Fruit fly (Drosophila melanogaster) whole organism, embryonic: ENCODE results near the gene qm.

Experiments used
- Atf3 ChIP-seq: fragments of 200-800 bp; sonication (Bioruptor generic); optimal IDR thresholded peaks from 3 replicates; lab custom pipeline; 2016; ENCODE audit warnings: missing biosample characterization, missing genetic modification characterization
- Blimp-1 ChIP-seq: fragments of 200-800 bp; sonication (Bioruptor generic); optimal IDR thresholded peaks from 3 replicates; lab custom pipeline; 2018; ENCODE audit warnings: missing biosample characterization, missing genetic modification characterization, mild to moderate bottlenecking, moderate library complexity, missing genetic modification reagents
- Bteb2 ChIP-seq: fragments of 200-800 bp; sonication (Bioruptor generic); optimal IDR thresholded peaks from 2 replicates; lab custom pipeline; 2016; ENCODE audit warnings: missing biosample characterization, missing genetic modification characterization
- CG10209 ChIP-seq: fragments of 200-800 bp; sonication (Bioruptor generic); optimal IDR thresholded peaks from 3 replicates; lab custom pipeline; 2017; ENCODE audit warnings: missing biosample characterization, mild to moderate bottlenecking, missing genetic modification characterization, missing genetic modification reagents
- CG10267 ChIP-seq: fragments of 200-800 bp; sonication (Bioruptor generic); optimal IDR thresholded peaks from 2 replicates; lab custom pipeline; 2018; ENCODE audit warnings: missing biosample characterization, mild to moderate bottlenecking, missing genetic modification characterization, moderate library complexity
- CG12071 ChIP-seq: fragments of 200-800 bp; sonication (Bioruptor generic); optimal IDR thresholded peaks from 3 replicates; lab custom pipeline; 2018; ENCODE audit warnings: missing biosample characterization, mild to moderate bottlenecking, missing genetic modification characterization
- CG12104 ChIP-seq: fragments of 200-800 bp; sonication (Bioruptor generic); optimal IDR thresholded peaks from 3 replicates; lab custom pipeline; 2016; ENCODE audit warnings: missing biosample characterization, missing genetic modification characterization
- CG14667 ChIP-seq: fragments of 200-800 bp; sonication (Bioruptor generic); IDR thresholded peaks from 2 replicates; pipeline ENCODE4 v1.3.6; 2022; ENCODE audit warnings: missing biosample characterization, missing genetic modification characterization
- CG14860 ChIP-seq: fragments of 200-800 bp; sonication (Bioruptor generic); IDR thresholded peaks from 3 replicates; pipeline ENCODE4 v1.3.6; 2022; ENCODE audit warnings: missing biosample characterization, missing genetic modification characterization; ENCODE audit not compliant: partially characterized antibody
- CG15269 ChIP-seq: fragments of 200-800 bp; sonication (Bioruptor generic); optimal IDR thresholded peaks from 2 replicates; lab custom pipeline; 2018; ENCODE audit warnings: missing biosample characterization, mild to moderate bottlenecking, missing genetic modification characterization, moderate library complexity
- CG15696 ChIP-seq: fragments of 200-800 bp; sonication (Bioruptor generic); optimal IDR thresholded peaks from 2 replicates; lab custom pipeline; 2019; ENCODE audit warnings: missing biosample characterization, mild to moderate bottlenecking, missing genetic modification characterization, moderate library complexity
- CG2120 ChIP-seq: fragments of 200-800 bp; sonication (Bioruptor generic); optimal IDR thresholded peaks from 3 replicates; lab custom pipeline; 2016; ENCODE audit warnings: missing biosample characterization, missing genetic modification characterization
- CG30403 ChIP-seq: fragments of 200-800 bp; sonication (Bioruptor generic); optimal IDR thresholded peaks from 3 replicates; lab custom pipeline; 2016; ENCODE audit warnings: missing biosample characterization, missing genetic modification characterization
- CG34376 ChIP-seq: fragments of 200-800 bp; sonication (Bioruptor generic); optimal IDR thresholded peaks from 2 replicates; lab custom pipeline; 2018; ENCODE audit warnings: missing biosample characterization, mild to moderate bottlenecking, missing genetic modification characterization
- CG5245 ChIP-seq: fragments of 200-800 bp; sonication (Bioruptor generic); optimal IDR thresholded peaks from 3 replicates; lab custom pipeline; 2016; ENCODE audit warnings: missing biosample characterization, missing genetic modification characterization
- CG8478 ChIP-seq: fragments of >200 bp; optimal IDR thresholded peaks from 2 replicates; lab custom pipeline; 2018
- CoRest ChIP-seq: fragments of 200-800 bp; sonication (Bioruptor generic); optimal IDR thresholded peaks from 3 replicates; lab custom pipeline; 2018; ENCODE audit warnings: missing biosample characterization, mild to moderate bottlenecking, missing genetic modification characterization, moderate library complexity
- Dbx ChIP-seq: fragments of 200-800 bp; sonication (Bioruptor generic); IDR thresholded peaks from 3 replicates; pipeline ENCODE4 v1.3.6; 2022; ENCODE audit warnings: missing biosample characterization, missing genetic modification characterization
- Dip2 ChIP-seq: fragments of 200-800 bp; sonication (Bioruptor generic); IDR thresholded peaks from 2 replicates; pipeline ENCODE4 v1.3.6; 2022; ENCODE audit warnings: missing biosample characterization, missing genetic modification characterization
- ERR ChIP-seq: fragments of 200-800 bp; sonication (Bioruptor generic); optimal IDR thresholded peaks from 2 replicates; lab custom pipeline; 2016; ENCODE audit warnings: missing biosample characterization, missing genetic modification characterization
- Eip74EF ChIP-seq, 2 experiments: fragments of 200-800 bp in 1 of 2; fragments of >200 bp in 1 of 2; sonication (Bioruptor generic) in 1 of 2; optimal IDR thresholded peaks; 2 replicates each; lab custom pipeline; 2017 to 2019; ENCODE audit warnings: missing biosample characterization in 2 of 2, missing genetic modification characterization in 2 of 2, mild to moderate bottlenecking in 1 of 2, moderate library complexity in 1 of 2
- HLHmδ ChIP-seq: fragments of 200-800 bp; sonication (Bioruptor generic); optimal IDR thresholded peaks from 2 replicates; lab custom pipeline; 2018; ENCODE audit warnings: missing biosample characterization, mild to moderate bottlenecking, missing genetic modification characterization, moderate library complexity
- Mrtf ChIP-seq: fragments of 200-800 bp; sonication (Bioruptor generic); IDR thresholded peaks from 3 replicates; pipeline ENCODE4 v1.3.6; 2022; ENCODE audit warnings: missing biosample characterization, missing genetic modification characterization
- Myb ChIP-seq: fragments of 200-800 bp; sonication (Bioruptor generic); optimal IDR thresholded peaks from 2 replicates; lab custom pipeline; 2016; ENCODE audit warnings: missing biosample characterization, missing genetic modification characterization
- Optix ChIP-seq: fragments of 200-800 bp; sonication (Bioruptor generic); IDR thresholded peaks from 3 replicates; pipeline ENCODE4 v1.3.6; 2022; ENCODE audit warnings: missing biosample characterization, missing genetic modification characterization
- Stat92E ChIP-seq, 3 experiments: fragments of >200 bp in 2 of 3; fragments of 200-800 bp in 1 of 3; sonication (Bioruptor generic) in 1 of 3; optimal IDR thresholded peaks; 2 replicates each; lab custom pipeline; 2017 to 2019; ENCODE audit warnings: missing biosample characterization in 3 of 3, missing genetic modification characterization in 3 of 3, mild to moderate bottlenecking in 1 of 3, moderate library complexity in 1 of 3
- Trl ChIP-seq, 3 experiments: fragments of >200 bp in 2 of 3; fragments of 200-800 bp in 1 of 3; sonication (Bioruptor generic) in 1 of 3; optimal IDR thresholded peaks; 2 replicates in 1 of 3; 3 replicates in 2 of 3; lab custom pipeline; 2016 to 2017; ENCODE audit warnings: missing biosample characterization in 1 of 3, missing genetic modification characterization in 1 of 3
- Vsx1 ChIP-seq: fragments of 200-800 bp; sonication (Bioruptor generic); optimal IDR thresholded peaks from 2 replicates; lab custom pipeline; 2017; ENCODE audit warnings: missing biosample characterization, mild to moderate bottlenecking, missing genetic modification characterization, missing genetic modification reagents
- ab ChIP-seq: fragments of 200-800 bp; sonication (Bioruptor generic); optimal IDR thresholded peaks from 2 replicates; lab custom pipeline; 2016; ENCODE audit warnings: missing biosample characterization, missing genetic modification characterization
- ap ChIP-seq: fragments of 200-800 bp; sonication (Bioruptor generic); IDR thresholded peaks from 2 replicates; pipeline ENCODE4 v1.3.6; 2022; ENCODE audit warnings: missing biosample characterization, missing genetic modification characterization
- ara ChIP-seq: fragments of 200-800 bp; sonication (Bioruptor generic); IDR thresholded peaks from 2 replicates; pipeline ENCODE4 v1.3.6; 2022; ENCODE audit warnings: missing biosample characterization, missing genetic modification characterization
- bbx ChIP-seq: fragments of 200-800 bp; sonication (Bioruptor generic); IDR thresholded peaks from 2 replicates; pipeline ENCODE4 v1.3.6; 2022; ENCODE audit warnings: missing biosample characterization, missing genetic modification characterization; ENCODE audit not compliant: partially characterized antibody
- bowl ChIP-seq: fragments of 200-800 bp; sonication (Bioruptor generic); IDR thresholded peaks from 2 replicates; pipeline ENCODE4 v1.3.6; 2022; ENCODE audit warnings: missing biosample characterization, missing genetic modification characterization
- cas ChIP-seq: fragments of 200-800 bp; sonication (Bioruptor generic); IDR thresholded peaks from 2 replicates; pipeline ENCODE4 v1.3.6; 2022; ENCODE audit warnings: missing biosample characterization, missing genetic modification characterization
- chinmo ChIP-seq: fragments of 200-800 bp; sonication (Bioruptor generic); IDR thresholded peaks from 4 replicates; pipeline ENCODE4 v1.3.6; 2022; ENCODE audit warnings: missing biosample characterization, missing genetic modification characterization; ENCODE audit not compliant: partially characterized antibody
- cwo ChIP-seq: fragments of 200-800 bp; sonication (Bioruptor generic); optimal IDR thresholded peaks from 3 replicates; lab custom pipeline; 2017; ENCODE audit warnings: missing biosample characterization, missing genetic modification characterization, mild to moderate bottlenecking, moderate library complexity, missing genetic modification reagents
- dan ChIP-seq: fragments of 200-800 bp; sonication (Bioruptor generic); IDR thresholded peaks from 2 replicates; pipeline ENCODE4 v1.3.6; 2022; ENCODE audit warnings: missing biosample characterization, missing genetic modification characterization
- dpn ChIP-seq, 2 experiments: fragments of 200-800 bp; sonication (Bioruptor generic); optimal IDR thresholded peaks; 3 replicates each; lab custom pipeline; 2016; ENCODE audit warnings: missing biosample characterization in 2 of 2, missing genetic modification characterization in 2 of 2
- gt ChIP-seq: fragments of 200-800 bp; sonication (Bioruptor generic); IDR thresholded peaks from 2 replicates; pipeline ENCODE4 v1.3.6; 2022; ENCODE audit warnings: missing biosample characterization, missing genetic modification characterization
- kah ChIP-seq: fragments of 200-800 bp; sonication (Bioruptor generic); optimal IDR thresholded peaks from 2 replicates; lab custom pipeline; 2018; ENCODE audit warnings: missing biosample characterization, mild to moderate bottlenecking, missing genetic modification characterization
- lab ChIP-seq: fragments of 200-800 bp; sonication (Bioruptor generic); optimal IDR thresholded peaks from 3 replicates; lab custom pipeline; 2017; ENCODE audit warnings: missing biosample characterization, missing genetic modification characterization, mild to moderate bottlenecking, moderate library complexity, missing genetic modification reagents
- lola ChIP-seq, 3 experiments: fragments of >200 bp in 2 of 3; fragments of 200-800 bp in 1 of 3; sonication (Bioruptor generic) in 1 of 3; optimal IDR thresholded peaks; 2 replicates each; lab custom pipeline; 2017 to 2019; ENCODE audit warnings: missing biosample characterization in 3 of 3, missing genetic modification characterization in 3 of 3, mild to moderate bottlenecking in 1 of 3, moderate library complexity in 1 of 3
- p53 ChIP-seq: fragments of 200-800 bp; sonication (Bioruptor generic); optimal IDR thresholded peaks from 2 replicates; lab custom pipeline; 2016; ENCODE audit warnings: missing biosample characterization, missing genetic modification characterization
- repo ChIP-seq: fragments of 200-800 bp; sonication (Bioruptor generic); optimal IDR thresholded peaks from 2 replicates; lab custom pipeline; 2016; ENCODE audit warnings: missing biosample characterization, missing genetic modification characterization
- rib ChIP-seq: fragments of 200-800 bp; sonication (Bioruptor generic); IDR thresholded peaks from 2 replicates; pipeline ENCODE4 v1.3.6; 2022; ENCODE audit warnings: missing biosample characterization, missing genetic modification characterization
- slp2 ChIP-seq: fragments of 200-800 bp; sonication (Bioruptor generic); optimal IDR thresholded peaks from 2 replicates; lab custom pipeline; 2016; ENCODE audit warnings: missing biosample characterization, missing genetic modification characterization
- tx ChIP-seq: fragments of 200-800 bp; sonication (Bioruptor generic); optimal IDR thresholded peaks from 2 replicates; lab custom pipeline; 2016; ENCODE audit warnings: missing biosample characterization, missing genetic modification characterization
- wek ChIP-seq: fragments of 200-800 bp; sonication (Bioruptor generic); optimal IDR thresholded peaks from 3 replicates; lab custom pipeline; 2018; ENCODE audit warnings: missing biosample characterization, mild to moderate bottlenecking, missing genetic modification characterization, moderate library complexity
- zen2 ChIP-seq: fragments of 200-800 bp; sonication (Bioruptor generic); IDR thresholded peaks from 3 replicates; pipeline ENCODE4 v1.3.6; 2022; ENCODE audit warnings: missing biosample characterization, missing genetic modification characterization; ENCODE audit not compliant: partially characterized antibody
- zf30C ChIP-seq: fragments of 200-800 bp; sonication (Bioruptor generic); optimal IDR thresholded peaks from 3 replicates; lab custom pipeline; 2018; ENCODE audit warnings: missing biosample characterization, mild to moderate bottlenecking, missing genetic modification characterization

The qm gene

DNA sequence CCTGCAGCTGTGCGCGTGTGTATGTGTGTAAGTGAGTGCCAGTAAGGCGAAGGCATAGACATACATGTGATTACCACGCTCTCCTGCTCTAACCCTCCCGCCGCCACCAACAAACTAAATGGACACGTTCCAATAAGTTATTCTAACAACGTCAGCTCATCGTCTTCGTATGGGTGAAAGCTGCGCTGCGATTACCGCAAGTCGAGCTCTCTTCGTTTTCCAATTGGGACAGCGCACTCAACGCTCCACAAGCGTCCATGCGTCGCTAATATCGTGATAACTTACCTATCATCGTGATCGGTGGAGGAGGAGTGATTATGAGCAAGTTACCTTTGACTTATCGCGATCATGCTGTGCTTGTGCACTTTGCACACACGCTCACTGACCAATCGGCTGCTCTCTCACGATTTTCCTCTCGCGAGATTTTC is 13.0 kb downstream of the qm start (continued):
- TF ChIP-seq Optix (GFP tag; lab: Robert Waterston, UW) (no peak), repo (GFP tag; lab: Kevin White, UChicago) (no peak), ara (GFP tag; lab: Robert Waterston, UW) (peak; percentile 46), CG15696 (tag; lab: Kevin White, UChicago) (no peak), zf30C (GFP tag; lab: Kevin White, UChicago) (no peak), dan (GFP tag; lab: Robert Waterston, UW) (no peak), Atf3 (GFP tag; lab: Kevin White, UChicago) (no peak), Mrtf (no peak), Dip2 (GFP tag; lab: Robert Waterston, UW) (no peak), CG2120 (no peak), Trl (optimal IDR thresholded peaks at IDR 0.05; lab: Kevin White, UChicago) (peak; percentile 45 to 57), Trl (GFP tag; optimal IDR thresholded peaks at IDR 0.05; lab: Kevin White, UChicago) (no peak), CG10209 (no peak), cas (GFP tag; lab: Robert Waterston, UW) (no peak), slp2 (GFP tag; lab: Kevin White, UChicago) (no peak), Blimp-1 (peak; percentile 33), kah (no peak), bowl (GFP tag; lab: Robert Waterston, UW) (no peak), Dbx (GFP tag; lab: Robert Waterston, UW) (no peak), ab (GFP tag; lab: Kevin White, UChicago) (no peak), zen2 (GFP tag; lab: Robert Waterston, UW) (no peak), CG12071 (GFP tag; lab: Kevin White, UChicago) (peak; percentile 76), Myb (no peak), CG5245 (GFP tag; lab: Kevin White, UChicago) (peak; percentile 2), Stat92E (GFP tag; optimal IDR thresholded peaks at IDR 0.05; lab: Kevin White, UChicago) (no peak), CoRest (tag; lab: Kevin White, UChicago) (no peak), dpn (GFP tag; optimal IDR thresholded peaks at IDR 0.05; lab: Kevin White, UChicago) (no peak), CG8478 (lab: Kevin White, UChicago) (no peak), CG15269 (tag; lab: Kevin White, UChicago) (peak; percentile 8), lab (GFP tag; lab: Kevin White, UChicago) (peak; percentile 77), p53 (no peak), HLHmδ (GFP tag; lab: Kevin White, UChicago) (peak; percentile 42), CG14667 (GFP tag; lab: Robert Waterston, UW) (no peak), CG34376 (GFP tag; lab: Kevin White, UChicago) (peak; percentile 69), tx (GFP tag; lab: Kevin White, UChicago) (no peak), Eip74EF (GFP tag; optimal IDR thresholded peaks at IDR 0.05; lab: Kevin White, UChicago) (no peak), ap (GFP tag; lab: Robert Waterston, UW) (no peak), chinmo (GFP tag; lab: Robert Waterston, UW) (0 out of 4 replicates have a peak, but pooled peaks have one; percentile 8), lola (GFP tag; optimal IDR thresholded peaks at IDR 0.05; lab: Kevin White, UChicago) (no peak), CG30403 (GFP tag; lab: Kevin White, UChicago) (peak; percentile 13), CG12104 (GFP tag; lab: Kevin White, UChicago) (no peak), Bteb2 (GFP tag; lab: Kevin White, UChicago) (no peak), CG10267 (tag; lab: Kevin White, UChicago) (no peak), rib (0 out of 2 replicates have a peak, but pooled peaks have one; percentile 16), Vsx1 (GFP tag; lab: Kevin White, UChicago) (no peak), gt (GFP tag; lab: Robert Waterston, UW) (no peak), wek (GFP tag; lab: Kevin White, UChicago) (peak; percentile 5), ERR (GFP tag; lab: Kevin White, UChicago) (no peak), CG14860 (GFP tag; lab: Robert Waterston, UW) (no peak), cwo (GFP tag; lab: Kevin White, UChicago) (peak; percentile 71), bbx (peak; percentile 16; the same call in 1 of the 2 replicates)
